Worm (Caenorhabditis elegans) whole organism, L2 larva: ENCODE results near the gene daf-9.

Experiments
- F13H6.1 ChIP-seq: sonication (generic microtip); optimal IDR thresholded peaks from 2 replicates; lab custom pipeline; 2016; ENCODE audit warnings: missing genetic modification characterization, missing compliant biosample characterization
- R02D3.7 ChIP-seq: fragments of 150-350 bp; optimal IDR thresholded peaks from 2 replicates; lab custom pipeline; 2014; ENCODE audit warnings: missing biosample characterization, missing genetic modification characterization
- ceh-16 ChIP-seq: fragments of 150-350 bp; optimal IDR thresholded peaks from 2 replicates; lab custom pipeline; 2014; ENCODE audit warnings: missing biosample characterization, missing genetic modification characterization
- ceh-82 ChIP-seq: fragments of 150-350 bp; optimal IDR thresholded peaks from 2 replicates; lab custom pipeline; 2014; ENCODE audit warnings: missing biosample characterization, missing genetic modification characterization
- fos-1 ChIP-seq: fragments of 150-350 bp; optimal IDR thresholded peaks from 2 replicates; lab custom pipeline; 2014; ENCODE audit warnings: missing biosample characterization, missing genetic modification characterization
- lin-11 ChIP-seq: fragments of 150-350 bp; sonication (generic microtip); optimal IDR thresholded peaks from 2 replicates; lab custom pipeline; 2014; ENCODE audit warnings: missing biosample characterization, missing genetic modification characterization, inconsistent platforms, mixed read lengths
- lin-39 ChIP-seq: fragments of 150-350 bp; optimal IDR thresholded peaks from 2 replicates; lab custom pipeline; 2014; ENCODE audit warnings: missing biosample characterization, missing genetic modification reagents, missing genetic modification characterization
- mdl-1 ChIP-seq, 2 experiments: fragments of 150-350 bp in 1 of 2; sonication (generic microtip) in 1 of 2; optimal IDR thresholded peaks; 2 replicates each; lab custom pipeline; 2017; ENCODE audit warnings: missing biosample characterization in 2 of 2, missing genetic modification characterization in 2 of 2
- nhr-237 ChIP-seq: fragments of 150-350 bp; optimal IDR thresholded peaks from 2 replicates; lab custom pipeline; 2014; ENCODE audit warnings: missing biosample characterization, missing genetic modification characterization
- nhr-25 ChIP-seq: fragments of 150-350 bp; sonication (generic microtip); optimal IDR thresholded peaks from 3 replicates; lab custom pipeline; 2014; ENCODE audit warnings: missing biosample characterization, missing genetic modification characterization
- nhr-77 ChIP-seq: fragments of 150-350 bp; optimal IDR thresholded peaks from 2 replicates; lab custom pipeline; 2014; ENCODE audit warnings: missing biosample characterization, missing genetic modification characterization
- sma-9 ChIP-seq, 2 experiments: fragments of 150-350 bp in 1 of 2; sonication (generic microtip) in 1 of 2; optimal IDR thresholded peaks; 2 replicates each; lab custom pipeline; 2014 to 2016; ENCODE audit warnings: missing genetic modification characterization in 2 of 2, mild to moderate bottlenecking in 1 of 2, missing biosample characterization in 1 of 2, missing compliant biosample characterization in 1 of 2, missing genetic modification reagents in 1 of 2, moderate library complexity in 1 of 2
- snpc-4 ChIP-seq: fragments of 150-350 bp; optimal IDR thresholded peaks from 2 replicates; lab custom pipeline; 2014; ENCODE audit warnings: missing biosample characterization, missing genetic modification characterization
- ztf-4 ChIP-seq: fragments of 150-350 bp; optimal IDR thresholded peaks from 2 replicates; lab custom pipeline; 2014; ENCODE audit warnings: missing biosample characterization, missing genetic modification characterization

ce11 chrX:6159562-6159961 lies 37.2 kb upstream of the daf-9 start:
- no peak for TF ChIP-seq sma-9 (GFP tag; optimal IDR thresholded peaks at IDR 0.05; lab: Kevin White, UChicago)
- TF ChIP-seq sma-9 (tag; optimal IDR thresholded peaks at IDR 0.05; lab: Kevin White, UChicago) = no peak
- no peak for TF ChIP-seq mdl-1 (tag; optimal IDR thresholded peaks at IDR 0.05; lab: Kevin White, UChicago)
- no peak for TF ChIP-seq nhr-77 (tag; lab: Kevin White, UChicago)
- TF ChIP-seq lin-11 (tag; lab: Kevin White, UChicago) = no peak
- TF ChIP-seq snpc-4 (tag; lab: Kevin White, UChicago) = no peak
- TF ChIP-seq ztf-4 (tag; lab: Kevin White, UChicago) = no peak
- TF ChIP-seq nhr-25 = no peak
- TF ChIP-seq fos-1 (tag; lab: Kevin White, UChicago) = no peak
- TF ChIP-seq lin-39 (tag; lab: Kevin White, UChicago) = no peak
- TF ChIP-seq ceh-16 (tag; lab: Kevin White, UChicago) = no peak
- TF ChIP-seq ceh-82 = no peak
- no peak for TF ChIP-seq R02D3.7 (tag; lab: Kevin White, UChicago)
- TF ChIP-seq F13H6.1 = no peak
- TF ChIP-seq nhr-237 (tag; lab: Kevin White, UChicago) = no peak
